Fruit fly (Drosophila melanogaster): ENCODE data around the gene CG13907.

DNA sequence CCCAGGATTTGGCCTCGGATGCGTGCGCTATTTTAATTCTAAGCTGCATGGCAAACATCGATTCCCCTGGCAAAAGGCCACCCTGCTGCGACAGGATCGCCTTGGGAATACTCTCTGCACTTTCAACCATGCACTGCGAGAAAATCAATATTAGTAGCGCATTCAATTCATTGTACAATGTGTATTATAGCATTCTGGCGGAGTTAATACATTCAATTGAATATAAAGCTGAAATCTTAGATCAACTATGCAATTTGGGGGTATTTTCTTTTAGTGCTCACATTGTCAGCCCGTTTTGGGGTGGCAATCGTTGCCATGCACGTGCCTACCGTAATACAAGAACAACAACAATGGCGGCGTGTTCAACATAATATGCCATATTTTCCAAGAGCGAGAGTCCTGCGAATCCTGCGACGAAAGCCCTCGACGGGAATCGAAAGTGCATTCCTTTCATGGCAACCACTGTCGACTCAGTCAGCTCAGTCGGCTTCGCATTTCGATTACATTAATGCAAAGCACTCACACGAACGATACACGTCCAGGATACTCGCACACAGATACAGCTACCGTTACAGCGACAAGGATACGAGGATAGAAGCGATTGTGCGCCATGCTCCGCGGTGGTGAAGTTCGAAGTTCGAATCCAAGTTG, 26.0 kb upstream of the CG13907 start:
- no peak for TF ChIP-seq gsb (GFP tag; IDR thresholded peaks at IDR 0.05)
- no peak for TF ChIP-seq psq (GFP tag; optimal IDR thresholded peaks at IDR 0.05)
- peak; percentile 17 for TF ChIP-seq Spps (tag; optimal IDR thresholded peaks at IDR 0.05)
- no peak for TF ChIP-seq ttk (GFP tag; IDR thresholded peaks at IDR 0.05)
- no peak for TF ChIP-seq tna (GFP tag; IDR thresholded peaks at IDR 0.05; ENCODE audit: partially characterized antibody)
- no peak for TF ChIP-seq cato (GFP tag; optimal IDR thresholded peaks at IDR 0.05; ENCODE audit: borderline replicate concordance)
- no peak for TF ChIP-seq CG11723 (GFP tag; optimal IDR thresholded peaks at IDR 0.05)
